Worm (Caenorhabditis elegans) whole organism, midembryonic: ENCODE results near the gene F19C7.2.

Source experiments
- T22C8.4 ChIP-seq: fragments of 200-800 bp; sonication (Bioruptor generic); IDR thresholded peaks from 2 replicates; pipeline ENCODE4 v1.3.6; 2022; ENCODE audit warnings: missing genetic modification characterization, missing compliant biosample characterization
- cog-1 ChIP-seq: sonication (generic microtip); optimal IDR thresholded peaks from 2 replicates; lab custom pipeline; 2016; ENCODE audit warnings: missing genetic modification characterization, missing compliant biosample characterization
- flt-1 ChIP-seq: fragments of 200-800 bp; sonication (Bioruptor generic); IDR thresholded peaks from 2 replicates; pipeline ENCODE4 v1.3.6; 2022; ENCODE audit warnings: missing genetic modification characterization, missing compliant biosample characterization
- med-1 ChIP-seq: sonication (generic microtip); optimal IDR thresholded peaks from 2 replicates; lab custom pipeline; 2017; ENCODE audit warnings: missing genetic modification characterization, mild to moderate bottlenecking, missing compliant biosample characterization, antibody characterized with exemption, missing genetic modification reagents; ENCODE audit not compliant: insufficient read depth
- tab-1 ChIP-seq: fragments of 200-800 bp; sonication (Bioruptor generic); IDR thresholded peaks from 2 replicates; pipeline ENCODE4 v1.3.6; 2022; ENCODE audit warnings: missing genetic modification characterization, missing compliant biosample characterization
- ztf-23 ChIP-seq: fragments of 200-800 bp; sonication (Bioruptor generic); IDR thresholded peaks from 2 replicates; pipeline ENCODE4 v1.3.6; 2022; ENCODE audit warnings: missing genetic modification reagents, missing genetic modification characterization, missing compliant biosample characterization
- ztf-29 ChIP-seq: fragments of 200-800 bp; sonication (Bioruptor generic); IDR thresholded peaks from 2 replicates; pipeline ENCODE4 v1.3.6; 2022; ENCODE audit warnings: missing genetic modification reagents, missing genetic modification characterization, missing compliant biosample characterization

- TF ChIP-seq T22C8.4 (GFP tag; lab: Robert Waterston, UW) (no peak), tab-1 (GFP tag; lab: Robert Waterston, UW) (no peak), med-1 (no peak), flt-1 (GFP tag; lab: Robert Waterston, UW) (no peak), cog-1 (tag; lab: Kevin White, UChicago) (no peak), ztf-23 (GFP tag; lab: Robert Waterston, UW) (no peak), ztf-29 (GFP tag; lab: Robert Waterston, UW) (no peak)
Observed at ce11 chrIV:4639352-4639751, 39.6 kb downstream of the F19C7.2 start.
